Worm (Caenorhabditis elegans) whole organism, L2 larva: ENCODE data around the gene zip-2.

Experiments used
- ceh-16 ChIP-seq: fragments of 150-350 bp; optimal IDR thresholded peaks from 2 replicates; lab custom pipeline; 2014; ENCODE audit warnings: missing biosample characterization, missing genetic modification characterization
- nhr-21 ChIP-seq: fragments of 150-350 bp; optimal IDR thresholded peaks from 2 replicates; lab custom pipeline; 2014; ENCODE audit warnings: missing biosample characterization, missing genetic modification characterization
- nhr-237 ChIP-seq: fragments of 150-350 bp; optimal IDR thresholded peaks from 2 replicates; lab custom pipeline; 2014; ENCODE audit warnings: missing biosample characterization, missing genetic modification characterization

DNA sequence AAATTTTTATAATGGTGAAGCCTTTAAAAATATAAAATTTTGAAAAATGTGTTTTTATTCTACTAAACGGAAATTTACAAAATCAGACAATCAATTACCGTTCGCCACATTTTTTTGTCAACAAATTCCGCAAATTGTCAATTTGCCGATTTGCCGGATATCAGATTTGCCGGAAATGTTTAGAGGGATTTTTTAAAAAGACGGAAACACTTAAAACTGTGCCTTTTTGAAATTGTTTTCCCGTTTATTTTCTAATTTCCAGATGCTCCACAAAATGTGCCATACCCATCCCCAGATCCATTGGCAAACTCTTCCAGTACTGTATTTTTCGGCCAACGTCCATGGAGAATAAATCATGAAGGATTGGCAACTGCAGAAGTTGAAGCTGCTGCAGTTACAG lies 35.3 kb upstream of the zip-2 start:
- no peak for TF ChIP-seq ceh-16
- no peak for TF ChIP-seq nhr-237 (tag; lab: Kevin White, UChicago)
- TF ChIP-seq nhr-21 (tag; lab: Kevin White, UChicago): no peak
